Worm (Caenorhabditis elegans): Measurements from ENCODE around the gene oct-2.

Gene oct-2

DNA sequence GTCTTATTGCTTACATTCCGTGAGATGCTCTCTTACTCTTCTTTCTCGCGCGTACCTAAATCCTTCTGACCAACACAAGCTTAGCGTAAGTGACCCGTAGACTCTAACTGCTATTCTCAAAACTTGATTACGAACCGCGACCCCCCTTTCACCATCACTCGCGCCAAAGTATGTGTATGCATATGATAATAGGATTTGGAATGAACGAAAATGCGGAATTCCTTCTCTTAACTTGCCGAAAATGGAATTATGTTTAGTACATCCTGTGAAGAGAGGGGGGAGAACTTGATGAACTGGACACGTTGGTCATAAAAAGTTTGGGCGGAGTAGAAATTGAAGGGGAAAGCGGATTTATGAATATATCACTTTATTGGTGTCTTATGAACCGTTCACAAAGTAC is 40.6 kb downstream of the oct-2 start (continued):
- TF ChIP-seq zag-1 (tag; optimal IDR thresholded peaks at IDR 0.05) (no peak), nhr-11 (tag; optimal IDR thresholded peaks at IDR 0.05) (no peak), skn-1 (tag; optimal IDR thresholded peaks at IDR 0.05) (no peak), fkh-10 (GFP tag; optimal IDR thresholded peaks at IDR 0.05) (peak; percentile 97), tbx-2 (tag; optimal IDR thresholded peaks at IDR 0.05) (no peak), dpl-1 (GFP tag; optimal IDR thresholded peaks at IDR 0.05) (no peak)

DNA sequence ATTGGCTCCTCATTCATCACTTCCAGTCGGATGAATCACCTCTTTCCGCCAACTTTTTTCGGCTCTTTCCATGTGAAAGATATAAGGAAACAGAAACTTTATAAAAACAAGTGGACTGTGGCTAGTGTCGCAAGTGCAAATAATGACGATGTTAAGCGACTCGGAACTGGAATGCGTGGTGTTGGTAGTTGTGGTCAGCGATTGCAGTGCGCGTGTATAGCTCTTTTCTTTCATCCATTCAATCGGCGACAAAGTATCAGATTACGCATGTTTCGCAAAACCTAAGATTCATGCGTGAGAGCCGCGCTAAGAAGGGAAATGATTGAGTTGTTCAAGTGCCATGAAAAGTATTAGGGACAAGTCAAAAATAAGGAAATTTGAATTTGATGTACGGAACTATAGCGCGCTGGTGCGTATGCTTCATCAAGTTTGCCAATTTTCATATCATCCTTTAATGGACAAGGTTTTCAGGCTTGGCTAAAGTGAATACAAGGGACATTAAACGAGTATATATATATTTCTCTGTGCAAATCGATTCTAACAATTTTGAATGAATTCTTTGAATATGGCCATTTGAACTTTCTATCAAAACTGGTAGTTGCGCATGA is 41.6 kb downstream of the oct-2 start:
- no peak for TF ChIP-seq C34B4.2 (tag; optimal IDR thresholded peaks at IDR 0.05)
- TF ChIP-seq lin-14 (GFP tag; optimal IDR thresholded peaks at IDR 0.05): peak; percentile 24

- peak; percentile 6 for TF ChIP-seq lin-14 (GFP tag; optimal IDR thresholded peaks at IDR 0.05)
- peak; percentile 25 for TF ChIP-seq blmp-1 (tag; optimal IDR thresholded peaks at IDR 0.05)
- TF ChIP-seq nhr-20 (tag; optimal IDR thresholded peaks at IDR 0.05): peak; percentile 45
- TF ChIP-seq elt-2 (tag; optimal IDR thresholded peaks at IDR 0.05): peak; percentile 35
- TF ChIP-seq elt-3 (tag; optimal IDR thresholded peaks at IDR 0.05): peak in 3 of 6 experiments; percentile 39 to 83 (median 43)
- TF ChIP-seq skn-1 (tag; optimal IDR thresholded peaks at IDR 0.05): no peak
Observed at ce11 chrX:11392924-11393323, 46.7 kb downstream of the oct-2 start, which contains the start of gene prx-12. Gene prx-12 (plus strand): TSS chrX:11393294.
